Fruit fly (Drosophila melanogaster): ENCODE data around the gene CG7059.

DNA sequence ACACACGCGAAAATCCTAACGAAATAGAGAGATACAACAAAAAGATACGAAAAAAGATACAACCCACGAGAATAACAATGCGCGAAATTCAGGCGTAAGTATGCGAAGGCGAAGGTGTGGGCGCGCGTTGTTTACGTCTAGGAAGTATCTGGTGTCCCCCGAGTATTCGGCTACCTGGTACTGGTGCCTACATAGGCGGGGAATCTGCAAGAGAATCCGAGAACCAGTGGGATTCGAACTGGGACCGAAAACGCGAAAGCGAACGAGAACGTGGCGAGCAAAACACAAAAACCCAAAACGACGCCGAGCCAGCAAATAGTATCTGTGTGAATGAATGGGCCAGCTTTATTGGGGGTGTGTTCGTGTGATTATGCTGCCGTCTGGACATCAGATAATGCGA lies 529 bp downstream of the CG7059 start:
- no peak for TF ChIP-seq psq (optimal IDR thresholded peaks at IDR 0.05)
- no peak for TF ChIP-seq Sin3A (optimal IDR thresholded peaks at IDR 0.05)
- TF ChIP-seq Myc (optimal IDR thresholded peaks at IDR 0.05), result no peak
- TF ChIP-seq insv (optimal IDR thresholded peaks at IDR 0.05), result no peak
- TF ChIP-seq ttk (optimal IDR thresholded peaks at IDR 0.05), result no peak
- TF ChIP-seq h (optimal IDR thresholded peaks at IDR 0.05), result no peak
